In genomic region chrIII:12443880-12444279, ce11 we compare ENCODE assay signal across 3 worm cellular contexts.
A peak's percentile ranks its signal among the peaks of the same experiment; 100 is the strongest.
TF ChIP-seq lines count a peak whose summit lies in the region.

No protein-coding gene starts in this region.

TF ChIP-seq in whole organism, L3 larva, 47 proteins besides CTCF, POLR2A, EP300 and RAD21:
- TF ChIP-seq nfya-1 (tag; optimal IDR thresholded peaks at IDR 0.05; lab: Kevin White, UChicago; ENCODE audit: insufficient read depth) (peak; percentile 80), lin-39 (tag; optimal IDR thresholded peaks at IDR 0.05; lab: Kevin White, UChicago) (no peak)

TF ChIP-seq in whole organism, late embryonic, 69 proteins besides CTCF, POLR2A, EP300 and RAD21:
- peak; percentile 64 for TF ChIP-seq nfya-1 (tag; optimal IDR thresholded peaks at IDR 0.05; lab: Kevin White, UChicago)
- TF ChIP-seq pat-9 (tag; optimal IDR thresholded peaks at IDR 0.05; lab: Kevin White, UChicago): no peak

TF ChIP-seq in whole organism, midembryonic, 9 proteins besides CTCF, POLR2A, EP300 and RAD21:
- no peak for TF ChIP-seq flt-1 (GFP tag; IDR thresholded peaks at IDR 0.05; lab: Robert Waterston, UW)
- 0 out of 2 replicates have a peak, but pooled peaks have one; percentile 7 for TF ChIP-seq klf-2 (GFP tag; conservative IDR thresholded peaks at IDR 0.05; lab: Robert Waterston, UW)

Comparison
In these comparisons a context has a peak if more than half of its experiments do, and no peak if none do; other contexts are left out.
1. Of the 9 proteins assayed by ChIP-seq in both whole organism, late embryonic and whole organism, L3 larva: peak only in whole organism, late embryonic: none; only in whole organism, L3 larva: none; in both: nfya-1; in neither: 8.